Worm (Caenorhabditis elegans) whole organism, L4 larva: ENCODE measurements around the gene dap-3.

Source experiments
- F37D6.2 ChIP-seq: sonication (generic microtip); optimal IDR thresholded peaks from 2 replicates; lab custom pipeline; 2016; ENCODE audit warnings: mild to moderate bottlenecking, missing genetic modification characterization, missing compliant biosample characterization
- F44E2.7 ChIP-seq: fragments of 200-800 bp; sonication (Bioruptor generic); IDR thresholded peaks from 2 replicates; pipeline ENCODE4 v2.1.2; 2022; ENCODE audit warnings: missing genetic modification characterization, missing compliant biosample characterization
- T26A8.4 ChIP-seq: fragments of 200-800 bp; sonication (Bioruptor generic); IDR thresholded peaks from 2 replicates; pipeline ENCODE4 v1.3.6; 2022; ENCODE audit warnings: missing genetic modification characterization, missing compliant biosample characterization
- Y105C5A.15 ChIP-seq: fragments of 200-800 bp; sonication (Bioruptor generic); IDR thresholded peaks from 2 replicates; pipeline ENCODE4 v1.3.6; 2022; ENCODE audit warnings: missing genetic modification characterization, missing compliant biosample characterization
- Y48G9A.11 ChIP-seq: fragments of 200-800 bp; sonication (Bioruptor generic); IDR thresholded peaks from 2 replicates; pipeline ENCODE4 v1.3.6; 2022; ENCODE audit warnings: missing genetic modification reagents, missing genetic modification characterization, missing compliant biosample characterization
- Y5F2A.4 ChIP-seq: fragments of 200-800 bp; sonication (Bioruptor generic); optimal IDR thresholded peaks from 2 replicates; lab custom pipeline; 2018; ENCODE audit warnings: mild to moderate bottlenecking, missing genetic modification characterization, missing compliant biosample characterization
- Y75B8A.6 ChIP-seq: fragments of 200-800 bp; sonication (Bioruptor generic); IDR thresholded peaks from 2 replicates; pipeline ENCODE4 v1.3.6; 2022; ENCODE audit warnings: missing genetic modification reagents, missing genetic modification characterization, missing compliant biosample characterization
- ZK546.5 ChIP-seq, 2 experiments: sonication (generic microtip); optimal IDR thresholded peaks; 2 replicates each; lab custom pipeline; 2017; ENCODE audit warnings: missing biosample characterization in 2 of 2, missing genetic modification characterization in 2 of 2
- aha-1 ChIP-seq: fragments of 150-350 bp; peaks from one replicate; lab custom pipeline; 2014; ENCODE audit warnings: missing biosample characterization, missing genetic modification characterization
- ama-1 ChIP-seq: fragments of 150-350 bp; optimal IDR thresholded peaks from 2 replicates; lab custom pipeline; 2014; ENCODE audit warnings: inconsistent platforms, mixed read lengths
- arid-1 ChIP-seq: fragments of 200-800 bp; sonication (Bioruptor generic); conservative IDR thresholded peaks from 2 replicates; pipeline ENCODE4 v1.3.6; 2022; ENCODE audit warnings: missing genetic modification reagents, missing genetic modification characterization, missing compliant biosample characterization
- attf-4 ChIP-seq: sonication (generic microtip); optimal IDR thresholded peaks from 3 replicates; lab custom pipeline; 2017; ENCODE audit warnings: missing biosample characterization, missing genetic modification characterization
- ceh-20 ChIP-seq: fragments of 200-800 bp; sonication (Bioruptor generic); IDR thresholded peaks from 2 replicates; pipeline ENCODE4 v1.3.6; 2022; ENCODE audit warnings: missing genetic modification reagents, missing genetic modification characterization, missing compliant biosample characterization
- ces-1 ChIP-seq: fragments of 150-350 bp; sonication (generic microtip); optimal IDR thresholded peaks from 4 replicates; lab custom pipeline; 2014; ENCODE audit warnings: missing biosample characterization, missing genetic modification reagents, missing genetic modification characterization
- daf-16 ChIP-seq, 3 experiments: sonication (generic microtip); optimal IDR thresholded peaks; 2 replicates each; lab custom pipeline; 2016 to 2017; ENCODE audit warnings: missing genetic modification characterization in 3 of 3, missing genetic modification reagents in 3 of 3, mild to moderate bottlenecking in 2 of 3, missing compliant biosample characterization in 2 of 3, missing biosample characterization in 1 of 3, moderate library complexity in 1 of 3
- daf-19 ChIP-seq: fragments of 200-800 bp; sonication (Bioruptor generic); conservative IDR thresholded peaks from 2 replicates; pipeline ENCODE4 v1.3.6; 2022; ENCODE audit warnings: missing genetic modification characterization, missing compliant biosample characterization
- daf-8 ChIP-seq: fragments of 200-800 bp; sonication (Bioruptor generic); IDR thresholded peaks from 2 replicates; pipeline ENCODE4 v1.3.6; 2022; ENCODE audit warnings: missing genetic modification characterization, missing compliant biosample characterization
- dmd-6 ChIP-seq: fragments of 200-800 bp; sonication (Bioruptor generic); IDR thresholded peaks from 2 replicates; pipeline ENCODE4 v1.3.6; 2022; ENCODE audit warnings: missing genetic modification reagents, missing genetic modification characterization, missing compliant biosample characterization
- dmd-9 ChIP-seq: fragments of 200-800 bp; sonication (Bioruptor generic); IDR thresholded peaks from 2 replicates; pipeline ENCODE4 v1.3.6; 2022; ENCODE audit warnings: missing genetic modification reagents, missing genetic modification characterization, missing compliant biosample characterization
- dve-1 ChIP-seq: sonication (generic microtip); optimal IDR thresholded peaks from 2 replicates; lab custom pipeline; 2017; ENCODE audit warnings: antibody characterized with exemption, mild to moderate bottlenecking, missing genetic modification characterization, missing compliant biosample characterization; ENCODE audit not compliant: insufficient read depth
- egl-43 ChIP-seq: fragments of 200-800 bp; sonication (Bioruptor generic); IDR thresholded peaks from 2 replicates; pipeline ENCODE4 v1.3.6; 2022; ENCODE audit warnings: missing genetic modification reagents, missing genetic modification characterization, missing compliant biosample characterization
- fkh-10 ChIP-seq: fragments of 150-350 bp; optimal IDR thresholded peaks from 2 replicates; lab custom pipeline; 2014; ENCODE audit warnings: missing biosample characterization, missing genetic modification reagents, missing genetic modification characterization
- hif-1 ChIP-seq, 2 experiments: sonication (generic microtip); optimal IDR thresholded peaks; 2 replicates each; lab custom pipeline; 2016 to 2017; ENCODE audit warnings: missing compliant biosample characterization in 2 of 2, missing genetic modification characterization in 2 of 2, missing genetic modification reagents in 2 of 2, missing genotype in 2 of 2, mild to moderate bottlenecking in 1 of 2
- hmg-1.1 ChIP-seq: fragments of 200-800 bp; sonication (Bioruptor generic); IDR thresholded peaks from 2 replicates; pipeline ENCODE4 v1.3.6; 2022; ENCODE audit warnings: missing genetic modification reagents, missing genetic modification characterization, missing compliant biosample characterization
- lim-7 ChIP-seq: fragments of 200-800 bp; sonication (Bioruptor generic); IDR thresholded peaks from 2 replicates; pipeline ENCODE4 v1.3.6; 2022; ENCODE audit warnings: missing genetic modification characterization, missing compliant biosample characterization
- lin-13 ChIP-seq: fragments of 150-350 bp; optimal IDR thresholded peaks from 2 replicates; lab custom pipeline; 2014; ENCODE audit warnings: missing biosample characterization, missing genetic modification reagents, missing genetic modification characterization
- lin-38 ChIP-seq: fragments of 200-800 bp; sonication (Bioruptor generic); IDR thresholded peaks from 2 replicates; pipeline ENCODE4 v1.3.6; 2022; ENCODE audit warnings: missing genetic modification reagents, missing genetic modification characterization, missing compliant biosample characterization
- lsy-2 ChIP-seq, 2 experiments: fragments of 150-350 bp in 1 of 2; sonication (generic microtip) in 1 of 2; optimal IDR thresholded peaks; 2 replicates each; lab custom pipeline; 2014 to 2017; ENCODE audit warnings: missing biosample characterization in 2 of 2, missing genetic modification characterization in 2 of 2
- madf-5 ChIP-seq, 2 experiments: fragments of 200-800 bp; sonication (Bioruptor generic); IDR thresholded peaks; 2 replicates each; pipeline ENCODE4 v1.3.6; 2022; ENCODE audit warnings: missing compliant biosample characterization in 2 of 2, missing genetic modification characterization in 2 of 2
- mdl-1 ChIP-seq, 2 experiments: fragments of 150-350 bp in 1 of 2; sonication (generic microtip) in 1 of 2; optimal IDR thresholded peaks; 2 replicates each; lab custom pipeline; 2014 to 2017; ENCODE audit warnings: missing biosample characterization in 2 of 2, missing genetic modification characterization in 2 of 2
- mdt-29 ChIP-seq: fragments of 200-800 bp; sonication (Bioruptor generic); IDR thresholded peaks from 2 replicates; pipeline ENCODE4 v1.3.6; 2022; ENCODE audit warnings: missing genetic modification reagents, missing genetic modification characterization, missing compliant biosample characterization
- mes-2 ChIP-seq: sonication (generic microtip); optimal IDR thresholded peaks from 2 replicates; lab custom pipeline; 2016; ENCODE audit warnings: missing genotype, mild to moderate bottlenecking, missing genetic modification characterization, missing compliant biosample characterization; ENCODE audit not compliant: poor library complexity, severe bottlenecking
- nhr-10 ChIP-seq: fragments of 150-350 bp; optimal IDR thresholded peaks from 2 replicates; lab custom pipeline; 2014; ENCODE audit warnings: missing biosample characterization, missing genetic modification characterization
- nhr-28 ChIP-seq: fragments of 150-350 bp; optimal IDR thresholded peaks from 2 replicates; lab custom pipeline; 2014; ENCODE audit warnings: missing biosample characterization, missing genetic modification characterization
- nhr-41 ChIP-seq: fragments of 200-800 bp; sonication (Bioruptor generic); IDR thresholded peaks from 2 replicates; pipeline ENCODE4 v1.3.6; 2022; ENCODE audit warnings: missing genetic modification reagents, missing genetic modification characterization, missing compliant biosample characterization
- nhr-6 ChIP-seq: fragments of 150-350 bp; optimal IDR thresholded peaks from 2 replicates; lab custom pipeline; 2014; ENCODE audit warnings: missing biosample characterization, missing genetic modification characterization
- php-3 ChIP-seq: fragments of 200-800 bp; sonication (Bioruptor generic); IDR thresholded peaks from 2 replicates; pipeline ENCODE4 v1.3.6; 2022; ENCODE audit warnings: missing genetic modification reagents, missing genetic modification characterization, missing compliant biosample characterization
- snpc-1.2 ChIP-seq: fragments of 200-800 bp; sonication (Bioruptor generic); IDR thresholded peaks from 2 replicates; pipeline ENCODE4 v1.3.6; 2022; ENCODE audit warnings: missing genetic modification reagents, missing genetic modification characterization, missing compliant biosample characterization
- snpc-4 ChIP-seq: fragments of 150-350 bp; optimal IDR thresholded peaks from 2 replicates; lab custom pipeline; 2014; ENCODE audit warnings: missing biosample characterization, missing genetic modification characterization
- spr-3 ChIP-seq: fragments of 200-800 bp; sonication (Bioruptor generic); optimal IDR thresholded peaks from 2 replicates; lab custom pipeline; 2018; ENCODE audit warnings: mild to moderate bottlenecking, missing genetic modification characterization, missing compliant biosample characterization
- tra-1 ChIP-seq: fragments of 200-800 bp; sonication (Bioruptor generic); IDR thresholded peaks from 2 replicates; pipeline ENCODE4 v1.3.6; 2022; ENCODE audit warnings: missing genetic modification reagents, missing genetic modification characterization, missing compliant biosample characterization
- unc-130 ChIP-seq: sonication (generic microtip); optimal IDR thresholded peaks from 2 replicates; lab custom pipeline; 2016; ENCODE audit warnings: missing genetic modification reagents, missing genetic modification characterization, missing compliant biosample characterization
- unc-39 ChIP-seq: sonication (generic microtip); optimal IDR thresholded peaks from 2 replicates; lab custom pipeline; 2017; ENCODE audit warnings: missing biosample characterization, missing genetic modification characterization
- vab-7 ChIP-seq: fragments of 200-800 bp; sonication (Bioruptor generic); IDR thresholded peaks from 2 replicates; pipeline ENCODE4 v1.3.6; 2022; ENCODE audit warnings: missing genetic modification reagents, missing genetic modification characterization, missing compliant biosample characterization
- zag-1 ChIP-seq: fragments of 150-350 bp; optimal IDR thresholded peaks from 2 replicates; lab custom pipeline; 2014; ENCODE audit warnings: missing biosample characterization, missing genetic modification characterization
- ztf-11 ChIP-seq: fragments of 150-350 bp; optimal IDR thresholded peaks from 2 replicates; lab custom pipeline; 2014; ENCODE audit warnings: missing biosample characterization, missing genetic modification characterization

dap-3 gene

ce11 chrII:10542654-10543456, 38.1 kb upstream of the dap-3 start (continued):
- TF ChIP-seq attf-4 (peak; percentile 22), ama-1 (lab: Kevin White, UChicago) (peak; percentile 90), nhr-10 (tag; lab: Kevin White, UChicago) (no peak), snpc-1.2 (GFP tag; lab: Robert Waterston, UW) (peak; percentile 70), fkh-10 (no peak), daf-8 (no peak), mdl-1 (tag; optimal IDR thresholded peaks at IDR 0.05; lab: Kevin White, UChicago) (peak in 1 of 2 experiments; percentile 7), dve-1 (tag; lab: Kevin White, UChicago) (peak; percentile 2), ceh-20 (GFP tag; lab: Robert Waterston, UW) (peak; percentile 74), Y105C5A.15 (GFP tag; lab: Robert Waterston, UW) (peak; percentile 14; the same call in 1 of the 2 replicates), tra-1 (GFP tag; lab: Robert Waterston, UW) (peak; percentile 39; the same call in 1 of the 2 replicates), ztf-11 (tag; lab: Kevin White, UChicago) (no peak), F37D6.2 (tag; lab: Kevin White, UChicago) (no peak), lin-38 (GFP tag; lab: Robert Waterston, UW) (peak; percentile 42), hif-1 (tag; optimal IDR thresholded peaks at IDR 0.05; lab: Kevin White, UChicago) (no peak), ZK546.5 (tag; optimal IDR thresholded peaks at IDR 0.05; lab: Kevin White, UChicago) (no peak), nhr-28 (tag; lab: Kevin White, UChicago) (no peak), daf-19 (GFP tag; lab: Robert Waterston, UW) (peak; percentile 70; the same call in 1 of the 2 replicates), lin-13 (no peak), snpc-4 (tag; lab: Kevin White, UChicago) (no peak), dmd-6 (peak; percentile 16; the same call in 1 of the 2 replicates), Y5F2A.4 (GFP tag; lab: Kevin White, UChicago) (no peak), vab-7 (0 out of 2 replicates have a peak, but pooled peaks have one; percentile 9), php-3 (GFP tag; lab: Robert Waterston, UW) (peak; percentile 51; the same call in 1 of the 2 replicates), spr-3 (peak; percentile 36), nhr-6 (tag; lab: Kevin White, UChicago) (peak; percentile 4), madf-5 (GFP tag; IDR thresholded peaks at IDR 0.05; lab: Robert Waterston, UW) (peak; percentile 3 to 47; a peak in 2 of 4 replicates), nhr-41 (GFP tag; lab: Robert Waterston, UW) (peak; percentile 50), arid-1 (GFP tag; lab: Robert Waterston, UW) (peak; percentile 66; the same call in 1 of the 2 replicates), daf-16 (GFP tag; optimal IDR thresholded peaks at IDR 0.05; lab: Kevin White, UChicago) (no peak), daf-16 (tag; optimal IDR thresholded peaks at IDR 0.05; lab: Kevin White, UChicago) (peak; percentile 17), lsy-2 (tag; optimal IDR thresholded peaks at IDR 0.05; lab: Kevin White, UChicago) (peak in 1 of 2 experiments; percentile 29), unc-130 (GFP tag; lab: Kevin White, UChicago) (no peak), dmd-9 (GFP tag; lab: Robert Waterston, UW) (peak; percentile 2; the same call in 1 of the 2 replicates), hmg-1.1 (GFP tag; lab: Robert Waterston, UW) (no peak; the same call in 1 of the 2 replicates), egl-43 (GFP tag; lab: Robert Waterston, UW) (peak; percentile 87), Y75B8A.6 (GFP tag; lab: Robert Waterston, UW) (no peak; the same call in 1 of the 2 replicates), Y48G9A.11 (GFP tag; lab: Robert Waterston, UW) (peak; percentile 22; the same call in 1 of the 2 replicates), mes-2 (peak; percentile 21), ces-1 (GFP tag; lab: Kevin White, UChicago) (no peak), T26A8.4 (GFP tag; lab: Robert Waterston, UW) (peak; percentile 51), unc-39 (tag; lab: Kevin White, UChicago) (no peak), zag-1 (no peak), aha-1 (tag; lab: Kevin White, UChicago) (peak; percentile 88), mdt-29 (GFP tag; lab: Robert Waterston, UW) (peak; percentile 21; the same call in 1 of the 2 replicates), lim-7 (GFP tag; lab: Robert Waterston, UW) (peak; percentile 62; the same call in 1 of the 2 replicates), F44E2.7 (GFP tag; lab: Robert Waterston, UW) (no peak)
- TF ChIP-seq, all 104 proteins: peak for 43
